Worm (Caenorhabditis elegans) whole organism, early embryonic: Measurements from ENCODE around the gene C53D6.4.

ENCODE experiments used
- F13C5.2 ChIP-seq: sonication (generic microtip); optimal IDR thresholded peaks from 2 replicates; lab custom pipeline; 2017; ENCODE audit warnings: mild to moderate bottlenecking, missing genetic modification characterization, inconsistent platforms, missing compliant biosample characterization
- aly-1 ChIP-seq: sonication (generic microtip); optimal IDR thresholded peaks from 2 replicates; lab custom pipeline; 2016; ENCODE audit warnings: missing genetic modification characterization, missing compliant biosample characterization
- ama-1 ChIP-seq: fragments of 150-350 bp; optimal IDR thresholded peaks from 2 replicates; lab custom pipeline; 2014
- ceh-13 ChIP-seq: fragments of 200-800 bp; sonication (Bioruptor generic); optimal IDR thresholded peaks from 2 replicates; lab custom pipeline; 2018; ENCODE audit warnings: mild to moderate bottlenecking, missing genetic modification characterization, missing compliant biosample characterization
- ceh-36 ChIP-seq: sonication (generic microtip); optimal IDR thresholded peaks from 2 replicates; lab custom pipeline; 2016; ENCODE audit warnings: missing genetic modification characterization, inconsistent platforms, missing compliant biosample characterization
- flt-1 ChIP-seq: fragments of 200-800 bp; sonication (Bioruptor generic); IDR thresholded peaks from 2 replicates; pipeline ENCODE4 v1.3.6; 2022; ENCODE audit warnings: missing genetic modification characterization, missing compliant biosample characterization
- hmbx-1 ChIP-seq: sonication (generic microtip); optimal IDR thresholded peaks from 2 replicates; lab custom pipeline; 2016; ENCODE audit warnings: mild to moderate bottlenecking, missing genetic modification characterization, missing compliant biosample characterization
- hmg-4 ChIP-seq: fragments of 200-800 bp; sonication (Bioruptor generic); optimal IDR thresholded peaks from 2 replicates; lab custom pipeline; 2018; ENCODE audit warnings: mild to moderate bottlenecking, missing genetic modification characterization, missing compliant biosample characterization
- hnd-1 ChIP-seq: sonication (generic microtip); optimal IDR thresholded peaks from 2 replicates; lab custom pipeline; 2016; ENCODE audit warnings: missing genetic modification characterization, missing compliant biosample characterization
- pes-1 ChIP-seq: fragments of 200-800 bp; sonication (Bioruptor generic); IDR thresholded peaks from 2 replicates; pipeline ENCODE4 v1.3.6; 2022; ENCODE audit warnings: missing genetic modification reagents, missing genetic modification characterization, missing compliant biosample characterization
- scrt-1 ChIP-seq: fragments of 200-800 bp; sonication (Bioruptor generic); IDR thresholded peaks from 2 replicates; pipeline ENCODE4 v1.3.6; 2022; ENCODE audit warnings: missing genetic modification characterization, missing compliant biosample characterization
- sea-1 ChIP-seq: fragments of 200-800 bp; sonication (Bioruptor generic); conservative IDR thresholded peaks from 2 replicates; pipeline ENCODE4 v1.3.6; 2022; ENCODE audit warnings: missing genetic modification characterization, missing compliant biosample characterization
- tbx-37 ChIP-seq: fragments of 200-800 bp; sonication (Bioruptor generic); conservative IDR thresholded peaks from 2 replicates; pipeline ENCODE4 v1.3.6; 2022; ENCODE audit warnings: missing genetic modification reagents, missing genetic modification characterization, missing compliant biosample characterization
- tra-4 ChIP-seq: sonication (generic microtip); optimal IDR thresholded peaks from 2 replicates; lab custom pipeline; 2017; ENCODE audit warnings: missing genetic modification characterization, missing compliant biosample characterization

DNA sequence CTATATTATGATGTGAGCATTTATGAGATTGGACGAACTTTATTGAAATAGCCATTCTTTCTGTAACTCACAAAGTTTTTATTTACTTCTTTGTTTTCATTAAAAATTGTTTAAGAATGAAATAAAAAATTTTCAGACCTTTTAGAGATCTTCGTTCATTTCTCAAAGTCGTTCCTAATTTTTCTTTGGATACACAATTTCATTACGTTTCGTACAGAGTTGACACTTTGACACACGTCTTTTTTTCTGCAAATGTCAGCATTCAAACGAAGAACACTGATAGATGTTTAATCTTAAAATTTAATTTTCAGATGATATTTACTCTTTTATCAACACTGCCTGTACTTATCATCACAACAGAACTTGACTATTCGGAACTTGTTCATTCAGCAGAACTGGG is 4.3 kb downstream of the C53D6.4 start, which contains the start of gene acc-2:
- TF ChIP-seq pes-1 (GFP tag; lab: Robert Waterston, UW) (no peak), scrt-1 (GFP tag; lab: Robert Waterston, UW) (no peak), ama-1 (no peak), flt-1 (no peak), aly-1 (tag; lab: Kevin White, UChicago) (no peak), tra-4 (tag; lab: Kevin White, UChicago) (no peak), F13C5.2 (no peak), ceh-13 (GFP tag; lab: Kevin White, UChicago) (no peak), sea-1 (GFP tag; lab: Robert Waterston, UW) (no peak), hnd-1 (tag; lab: Kevin White, UChicago) (no peak), hmbx-1 (tag; lab: Kevin White, UChicago) (no peak), ceh-36 (no peak), hmg-4 (GFP tag; lab: Kevin White, UChicago) (no peak), tbx-37 (GFP tag; lab: Robert Waterston, UW) (no peak)
